3 worm cellular contexts compared by ENCODE assay signal in genomic region chrX:11766432-11766831, ce11.
TF ChIP-seq lines count a peak whose summit lies in the region.

No protein-coding gene starts in this region.

TF ChIP-seq in whole organism, L4 larva, 104 proteins besides CTCF, POLR2A, EP300 and RAD21:
- TF ChIP-seq set-16 (GFP tag; IDR thresholded peaks at IDR 0.05; lab: Robert Waterston, UW) (peak; percentile 69; the same call in 1 of the 2 replicates), mdt-29 (GFP tag; IDR thresholded peaks at IDR 0.05; lab: Robert Waterston, UW) (no peak), unc-62 (GFP tag; optimal IDR thresholded peaks at IDR 0.05 in 1 of 2; lab: Kevin White, UChicago) (peak in 1 of 2 experiments; percentile 52), unc-62 (tag; optimal IDR thresholded peaks at IDR 0.05; lab: Kevin White, UChicago) (no peak)
TF ChIP-seq in whole organism, L4 larva: peak in this region for 2.

TF ChIP-seq in whole organism, late embryonic, 69 proteins besides CTCF, POLR2A, EP300 and RAD21:
- TF ChIP-seq ceh-22 (tag; optimal IDR thresholded peaks at IDR 0.05; lab: Kevin White, UChicago) (no peak), ttx-3 (tag; optimal IDR thresholded peaks at IDR 0.05; lab: Kevin White, UChicago) (peak; percentile 69)

TF ChIP-seq in whole organism, young adult, 124 proteins besides CTCF, POLR2A, EP300 and RAD21:
- TF ChIP-seq hlh-26 (GFP tag; conservative IDR thresholded peaks at IDR 0.05; lab: Robert Waterston, UW) = no peak
- TF ChIP-seq F10E7.11 (tag; optimal IDR thresholded peaks at IDR 0.05; lab: Kevin White, UChicago) = no peak
- no peak for TF ChIP-seq him-1 (tag; optimal IDR thresholded peaks at IDR 0.05; lab: Kevin White, UChicago)
- TF ChIP-seq egrh-3 (GFP tag; IDR thresholded peaks at IDR 0.05; lab: Robert Waterston, UW) = 0 out of 2 replicates have a peak, but pooled peaks have one; percentile 7
- TF ChIP-seq nhr-80 (tag; optimal IDR thresholded peaks at IDR 0.05; lab: Kevin White, UChicago) = no peak
- no peak for TF ChIP-seq athp-1 (tag; optimal IDR thresholded peaks at IDR 0.05; lab: Kevin White, UChicago)
- no peak for TF ChIP-seq dox-1 (GFP tag; IDR thresholded peaks at IDR 0.05; lab: Robert Waterston, UW)
